Worm (Caenorhabditis elegans) whole organism, L4/young adult: ENCODE results near the gene dpy-11.

ENCODE experiments used
- W03F9.2 ChIP-seq: fragments of 150-350 bp; optimal IDR thresholded peaks from 2 replicates; lab custom pipeline; 2014; ENCODE audit warnings: missing biosample characterization, missing genetic modification characterization
- dao-5 ChIP-seq: sonication (generic microtip); optimal IDR thresholded peaks from 2 replicates; lab custom pipeline; 2016; ENCODE audit warnings: missing genotype, missing genetic modification characterization, moderate library complexity, missing compliant biosample characterization
- him-1 ChIP-seq: sonication (generic microtip); optimal IDR thresholded peaks from 2 replicates; lab custom pipeline; 2016; ENCODE audit warnings: missing genotype, missing genetic modification reagents, missing genetic modification characterization, missing compliant biosample characterization

- TF ChIP-seq him-1 (tag; lab: Kevin White, UChicago) (no peak), W03F9.2 (no peak), dao-5 (no peak)
Observed at ce11 chrV:6541875-6542274, 26.8 kb upstream of the dpy-11 start.
